Worm (Caenorhabditis elegans): ENCODE measurements around the gene fbxb-35.

Gene fbxb-35

DNA sequence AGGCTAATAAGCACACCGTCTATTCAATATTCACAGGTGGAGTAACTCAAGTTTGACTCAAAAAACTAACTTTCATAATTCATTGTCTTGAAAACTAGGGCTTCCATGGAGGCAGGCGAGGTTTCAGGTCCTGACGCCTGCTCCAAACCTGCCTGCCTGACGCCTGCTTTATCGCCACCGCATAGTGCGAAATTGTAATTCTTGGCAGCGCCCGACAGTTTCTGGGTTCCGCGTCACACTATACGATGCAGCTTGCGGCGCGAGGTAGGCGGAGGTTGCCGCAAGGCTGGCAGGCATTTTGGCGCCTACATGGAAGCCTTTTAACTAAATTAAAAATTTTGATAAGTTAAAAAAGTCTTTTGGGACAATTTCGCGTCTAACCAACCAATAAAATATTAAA, 35.7 kb downstream of the fbxb-35 start:
- TF ChIP-seq ztf-25 (GFP tag; IDR thresholded peaks at IDR 0.05) (no peak), Y95B8A.8 (GFP tag; IDR thresholded peaks at IDR 0.05) (no peak), ZK185.1 (tag; optimal IDR thresholded peaks at IDR 0.05; ENCODE audit: poor library complexity, severe bottlenecking) (no peak), Y56A3A.18 (GFP tag; IDR thresholded peaks at IDR 0.05) (no peak), rpc-1 (optimal IDR thresholded peaks at IDR 0.05) (no peak), rpc-1 (tag; optimal IDR thresholded peaks at IDR 0.05) (no peak), snpc-1.1 (tag; optimal IDR thresholded peaks at IDR 0.05; ENCODE audit: insufficient read depth) (peak; percentile 14), madf-8 (GFP tag; conservative IDR thresholded peaks at IDR 0.05) (no peak), K12H6.12 (tag; optimal IDR thresholded peaks at IDR 0.05) (no peak), F37B4.10 (GFP tag; IDR thresholded peaks at IDR 0.05) (0 out of 2 replicates have a peak, but pooled peaks have one; percentile 65), pha-4 (tag; optimal IDR thresholded peaks at IDR 0.05) (no peak), zfh-2 (GFP tag; conservative IDR thresholded peaks at IDR 0.05) (peak; percentile 66)

ce11 chrII:2090605-2091004, 39.1 kb downstream of the fbxb-35 start, which contains the start of gene trpl-5:
TSS of gene trpl-5 (minus strand) at chrII:2090636.
- TF ChIP-seq cebp-1 (GFP tag; IDR thresholded peaks at IDR 0.05) (peak; percentile 56; the same call in 1 of the 2 replicates), cebp-1 (tag; optimal IDR thresholded peaks at IDR 0.05) (no peak), bed-1 (GFP tag; IDR thresholded peaks at IDR 0.05) (no peak), pha-4 (tag; optimal IDR thresholded peaks at IDR 0.05) (peak; percentile 15), nhr-80 (tag; optimal IDR thresholded peaks at IDR 0.05) (peak; percentile 76), zfh-2 (GFP tag; conservative IDR thresholded peaks at IDR 0.05) (no peak), F37B4.10 (GFP tag; IDR thresholded peaks at IDR 0.05) (no peak)

DNA sequence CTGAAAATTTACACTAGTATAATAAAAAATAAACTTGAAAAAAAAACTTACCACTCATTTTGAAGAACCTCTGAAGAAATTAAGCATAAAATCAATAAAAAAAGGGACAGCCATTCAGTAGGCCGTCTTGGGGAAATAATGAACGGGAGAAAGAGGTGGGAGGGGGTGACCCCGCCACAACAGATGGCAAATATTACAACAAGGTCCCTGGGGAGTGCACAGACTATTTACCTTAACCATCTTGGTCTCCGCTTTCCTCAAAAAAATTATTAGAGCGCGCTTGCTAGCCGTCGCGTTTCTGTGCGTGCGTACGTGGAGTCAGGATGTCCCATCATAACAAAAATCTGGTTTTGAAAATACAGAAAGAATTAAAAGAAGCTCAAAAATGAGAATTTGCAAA, 40.5 kb downstream of the fbxb-35 start, which contains the start of gene T16A1.10:
T16A1.10 (minus strand) TSS at position 123 of the 400 bp plus-strand sequence.
- TF ChIP-seq C06A6.2 (GFP tag; conservative IDR thresholded peaks at IDR 0.05) (no peak), lsy-27 (tag; optimal IDR thresholded peaks at IDR 0.05; ENCODE audit: borderline replicate concordance, insufficient read depth) (no peak), dox-1 (GFP tag; IDR thresholded peaks at IDR 0.05) (no peak), dpl-1 (GFP tag; optimal IDR thresholded peaks at IDR 0.05) (no peak), cebp-2 (GFP tag; IDR thresholded peaks at IDR 0.05) (no peak), ztf-26 (tag; optimal IDR thresholded peaks at IDR 0.05) (no peak), die-1 (tag; optimal IDR thresholded peaks at IDR 0.05) (no peak), B0019.2 (GFP tag; conservative IDR thresholded peaks at IDR 0.05) (no peak), mes-4 (tag; optimal IDR thresholded peaks at IDR 0.05) (no peak), nfya-2 (GFP tag; IDR thresholded peaks at IDR 0.05) (no peak), athp-1 (tag; optimal IDR thresholded peaks at IDR 0.05) (no peak), F37B4.10 (GFP tag; IDR thresholded peaks at IDR 0.05) (no peak), madf-10 (tag; optimal IDR thresholded peaks at IDR 0.05) (no peak), F10E7.11 (tag; optimal IDR thresholded peaks at IDR 0.05) (no peak), lin-26 (GFP tag; IDR thresholded peaks at IDR 0.05) (no peak), nhr-90 (tag; optimal IDR thresholded peaks at IDR 0.05) (no peak), repo-1 (tag; optimal IDR thresholded peaks at IDR 0.05) (no peak), sea-2 (GFP tag; IDR thresholded peaks at IDR 0.05) (no peak)

ce11 chrII:2093456-2093926, 42.0 kb downstream of the fbxb-35 start, which contains the start of gene fbxb-37:
TSS of gene fbxb-37 (minus strand) at chrII:2093876.
- TF ChIP-seq snpc-4 (GFP tag; optimal IDR thresholded peaks at IDR 0.05) (no peak), snpc-4 (tag; optimal IDR thresholded peaks at IDR 0.05) (no peak), xnd-1 (tag; optimal IDR thresholded peaks at IDR 0.05) (no peak), F49E8.2 (tag; optimal IDR thresholded peaks at IDR 0.05; ENCODE audit: insufficient read depth) (no peak), F55B11.4 (tag; optimal IDR thresholded peaks at IDR 0.05; ENCODE audit: borderline replicate concordance, insufficient read depth) (no peak), tlf-1 (GFP tag; optimal IDR thresholded peaks at IDR 0.05) (no peak), bed-1 (GFP tag; IDR thresholded peaks at IDR 0.05) (no peak), lin-35 (GFP tag; optimal IDR thresholded peaks at IDR 0.05) (no peak), pha-4 (tag; optimal IDR thresholded peaks at IDR 0.05) (no peak), cebp-1 (GFP tag; IDR thresholded peaks at IDR 0.05) (no peak), cebp-1 (tag; optimal IDR thresholded peaks at IDR 0.05) (no peak), C17E4.6 (GFP tag; IDR thresholded peaks at IDR 0.05) (no peak), zfh-2 (GFP tag; conservative IDR thresholded peaks at IDR 0.05) (no peak), lag-1 (GFP tag; IDR thresholded peaks at IDR 0.05) (no peak), akir-1 (GFP tag; optimal IDR thresholded peaks at IDR 0.05) (no peak)
